Worm (Caenorhabditis elegans) whole organism, L1 larva: Measurements from ENCODE around the gene dmsr-8.

Experiments
- F16B12.6 ChIP-seq: fragments of 150-350 bp; optimal IDR thresholded peaks from 2 replicates; lab custom pipeline; 2014; ENCODE audit warnings: missing biosample characterization, missing genetic modification characterization
- Y116A8C.19 ChIP-seq: sonication (generic microtip); optimal IDR thresholded peaks from 2 replicates; lab custom pipeline; 2016; ENCODE audit warnings: missing compliant biosample characterization, missing genetic modification characterization, borderline replicate concordance
- ama-1 ChIP-seq: fragments of 150-350 bp; optimal IDR thresholded peaks from 2 replicates; lab custom pipeline; 2014
- ceh-63 ChIP-seq: fragments of 200-800 bp; sonication (Bioruptor generic); optimal IDR thresholded peaks from 2 replicates; lab custom pipeline; 2018; ENCODE audit warnings: mild to moderate bottlenecking, missing genetic modification characterization, missing compliant biosample characterization
- ceh-88 ChIP-seq: fragments of 200-800 bp; sonication (Bioruptor generic); IDR thresholded peaks from 2 replicates; pipeline ENCODE4 v1.3.6; 2022; ENCODE audit warnings: missing genetic modification characterization, missing compliant biosample characterization
- ces-1 ChIP-seq: fragments of 150-350 bp; optimal IDR thresholded peaks from 2 replicates; lab custom pipeline; 2014; ENCODE audit warnings: missing biosample characterization, missing genetic modification reagents, missing genetic modification characterization
- dpl-1 ChIP-seq, 3 experiments: fragments of 150-350 bp in 2 of 3; sonication (generic microtip) in 1 of 3; optimal IDR thresholded peaks; 2 replicates each; lab custom pipeline; 2014 to 2017; ENCODE audit warnings: missing biosample characterization in 3 of 3, missing genetic modification characterization in 3 of 3, missing genetic modification reagents in 3 of 3
- dsc-1 ChIP-seq: sonication (generic microtip); optimal IDR thresholded peaks from 2 replicates; lab custom pipeline; 2016; ENCODE audit warnings: mild to moderate bottlenecking, missing genetic modification characterization, missing compliant biosample characterization
- efl-1 ChIP-seq, 4 experiments: fragments of 150-350 bp; optimal IDR thresholded peaks in 3 of 4; peaks in 1 of 4; 1 replicate in 1 of 4; 2 replicates in 3 of 4; lab custom pipeline; 2014; ENCODE audit warnings: missing biosample characterization in 2 of 4, missing genetic modification characterization in 2 of 4, missing genetic modification reagents in 2 of 4
- egl-13 ChIP-seq: sonication (generic microtip); optimal IDR thresholded peaks from 2 replicates; lab custom pipeline; 2016; ENCODE audit warnings: missing genotype, missing genetic modification reagents, missing genetic modification characterization, missing compliant biosample characterization
- egl-27 ChIP-seq, 2 experiments: fragments of 150-350 bp in 1 of 2; sonication (generic microtip); optimal IDR thresholded peaks; 3 replicates each; lab custom pipeline; 2017 to 2018; ENCODE audit warnings: missing biosample characterization in 2 of 2, missing genetic modification characterization in 2 of 2, missing genetic modification reagents in 2 of 2
- elt-2 ChIP-seq: sonication (generic microtip); optimal IDR thresholded peaks from 2 replicates; lab custom pipeline; 2016; ENCODE audit warnings: missing genetic modification characterization, mild to moderate bottlenecking, inconsistent platforms, missing compliant biosample characterization, missing genetic modification reagents
- elt-3 ChIP-seq, 6 experiments: fragments of 150-350 bp in 1 of 6; sonication (generic microtip); optimal IDR thresholded peaks; 2 replicates each; lab custom pipeline; 2017 to 2018; ENCODE audit warnings: missing biosample characterization in 6 of 6, missing genetic modification characterization in 6 of 6, inconsistent platforms in 1 of 6
- fkh-10 ChIP-seq: sonication (generic microtip); optimal IDR thresholded peaks from 2 replicates; lab custom pipeline; 2017; ENCODE audit warnings: missing biosample characterization, missing genetic modification reagents, missing genetic modification characterization
- fkh-4 ChIP-seq: sonication (generic microtip); optimal IDR thresholded peaks from 2 replicates; lab custom pipeline; 2016; ENCODE audit warnings: missing compliant biosample characterization, missing genetic modification characterization, borderline replicate concordance
- fkh-8 ChIP-seq: sonication (generic microtip); optimal IDR thresholded peaks from 2 replicates; lab custom pipeline; 2016; ENCODE audit warnings: mild to moderate bottlenecking, missing genetic modification characterization, missing compliant biosample characterization
- hlh-17 ChIP-seq: fragments of 200-800 bp; sonication (Bioruptor generic); optimal IDR thresholded peaks from 2 replicates; lab custom pipeline; 2018; ENCODE audit warnings: missing genetic modification characterization, mild to moderate bottlenecking, missing compliant biosample characterization, moderate library complexity, borderline replicate concordance
- hpl-2 ChIP-seq: fragments of 150-350 bp; optimal IDR thresholded peaks from 2 replicates; lab custom pipeline; 2014; ENCODE audit warnings: missing biosample characterization, missing genetic modification reagents, missing genetic modification characterization
- isw-1 ChIP-seq: fragments of 200-800 bp; sonication (Bioruptor generic); IDR thresholded peaks from 2 replicates; pipeline ENCODE4 v1.3.6; 2022; ENCODE audit warnings: missing genetic modification characterization, missing compliant biosample characterization
- lin-14 ChIP-seq: fragments of 200-800 bp; sonication (Bioruptor generic); optimal IDR thresholded peaks from 2 replicates; lab custom pipeline; 2018; ENCODE audit warnings: mild to moderate bottlenecking, missing genetic modification characterization, moderate library complexity, missing compliant biosample characterization
- lin-15B ChIP-seq: fragments of 150-350 bp; sonication (generic microtip); optimal IDR thresholded peaks from 3 replicates; lab custom pipeline; 2014; ENCODE audit warnings: missing biosample characterization, missing genetic modification characterization
- lin-35 ChIP-seq, 2 experiments: fragments of 150-350 bp; optimal IDR thresholded peaks; 2 replicates each; lab custom pipeline; 2014; ENCODE audit warnings: missing biosample characterization in 2 of 2, missing genetic modification characterization in 2 of 2, missing genetic modification reagents in 2 of 2
- lin-39 ChIP-seq: fragments of 150-350 bp; optimal IDR thresholded peaks from 2 replicates; lab custom pipeline; 2014; ENCODE audit warnings: missing biosample characterization, missing genetic modification reagents, missing genetic modification characterization
- lsy-2 ChIP-seq, 2 experiments: fragments of 150-350 bp; optimal IDR thresholded peaks; 2 replicates each; lab custom pipeline; 2014; ENCODE audit warnings: missing biosample characterization in 2 of 2, missing genetic modification characterization in 2 of 2
- mdl-1 ChIP-seq, 2 experiments: fragments of 150-350 bp; optimal IDR thresholded peaks; 2 replicates each; lab custom pipeline; 2014 to 2017; ENCODE audit warnings: missing biosample characterization in 2 of 2, missing genetic modification characterization in 2 of 2, inconsistent platforms in 1 of 2
- mef-2 ChIP-seq: fragments of 150-350 bp; optimal IDR thresholded peaks from 2 replicates; lab custom pipeline; 2014; ENCODE audit warnings: missing biosample characterization, missing genetic modification characterization
- nhr-19 ChIP-seq: fragments of 200-800 bp; sonication (Bioruptor generic); conservative IDR thresholded peaks from 2 replicates; pipeline ENCODE4 v1.3.6; 2022; ENCODE audit warnings: missing genetic modification characterization, missing compliant biosample characterization
- nhr-28 ChIP-seq: fragments of 150-350 bp; optimal IDR thresholded peaks from 2 replicates; lab custom pipeline; 2014; ENCODE audit warnings: missing biosample characterization, missing genetic modification characterization
- nhr-71 ChIP-seq: sonication (generic microtip); optimal IDR thresholded peaks from 2 replicates; lab custom pipeline; 2016; ENCODE audit warnings: mild to moderate bottlenecking, missing genetic modification characterization, moderate library complexity, missing compliant biosample characterization
- nhr-77 ChIP-seq: fragments of 150-350 bp; optimal IDR thresholded peaks from 2 replicates; lab custom pipeline; 2014; ENCODE audit warnings: missing biosample characterization, missing genetic modification characterization
- nhr-84 ChIP-seq: sonication (generic microtip); optimal IDR thresholded peaks from 2 replicates; lab custom pipeline; 2017; ENCODE audit warnings: missing biosample characterization, missing genetic modification characterization
- pax-3 ChIP-seq: fragments of 200-800 bp; sonication (Bioruptor generic); optimal IDR thresholded peaks from 2 replicates; lab custom pipeline; 2018; ENCODE audit warnings: mild to moderate bottlenecking, missing genetic modification characterization, moderate library complexity, missing compliant biosample characterization
- pqm-1 ChIP-seq: sonication (generic microtip); optimal IDR thresholded peaks from 3 replicates; lab custom pipeline; 2017; ENCODE audit warnings: missing biosample characterization, missing genetic modification characterization
- snpc-4 ChIP-seq: fragments of 150-350 bp; optimal IDR thresholded peaks from 2 replicates; lab custom pipeline; 2014; ENCODE audit warnings: missing biosample characterization, missing genetic modification characterization
- snu-23 ChIP-seq: sonication (generic microtip); optimal IDR thresholded peaks from 2 replicates; lab custom pipeline; 2016; ENCODE audit warnings: missing genetic modification characterization, missing compliant biosample characterization
- tbx-2 ChIP-seq: sonication (generic microtip); optimal IDR thresholded peaks from 2 replicates; lab custom pipeline; 2016; ENCODE audit warnings: missing genetic modification characterization, missing compliant biosample characterization
- unc-62 ChIP-seq: fragments of 150-350 bp; optimal IDR thresholded peaks from 2 replicates; lab custom pipeline; 2014; ENCODE audit warnings: missing biosample characterization, missing genetic modification reagents, missing genetic modification characterization
- unc-98 ChIP-seq: fragments of 200-800 bp; sonication (Bioruptor generic); IDR thresholded peaks from 2 replicates; pipeline ENCODE4 v1.3.6; 2022; ENCODE audit warnings: missing genetic modification characterization, missing compliant biosample characterization
- vab-15 ChIP-seq: sonication (generic microtip); optimal IDR thresholded peaks from 2 replicates; lab custom pipeline; 2017; ENCODE audit warnings: missing genotype, mild to moderate bottlenecking, missing genetic modification characterization, missing compliant biosample characterization
- xbp-1 ChIP-seq: sonication (generic microtip); optimal IDR thresholded peaks from 2 replicates; lab custom pipeline; 2016; ENCODE audit warnings: missing genetic modification characterization, missing compliant biosample characterization

dmsr-8 gene

ce11 chrV:10496733-10497132 is 17.4 kb downstream of the dmsr-8 start, which contains the start of gene C35A5.4:
Gene C35A5.4, plus strand, starts transcription at chrV:10497033.
- TF ChIP-seq hlh-17 (no peak), Y116A8C.19 (tag; lab: Kevin White, UChicago) (no peak), hpl-2 (GFP tag; lab: Kevin White, UChicago) (no peak), ama-1 (lab: Kevin White, UChicago) (no peak), nhr-84 (no peak), lin-39 (no peak), nhr-77 (tag; lab: Kevin White, UChicago) (no peak), lin-15B (tag; lab: Kevin White, UChicago) (no peak), efl-1 (optimal IDR thresholded peaks at IDR 0.05; lab: Kevin White, UChicago) (no peak), efl-1 (GFP tag; optimal IDR thresholded peaks at IDR 0.05 in 1 of 2; lab: Kevin White, UChicago) (no peak), vab-15 (tag; lab: Kevin White, UChicago) (no peak)

DNA sequence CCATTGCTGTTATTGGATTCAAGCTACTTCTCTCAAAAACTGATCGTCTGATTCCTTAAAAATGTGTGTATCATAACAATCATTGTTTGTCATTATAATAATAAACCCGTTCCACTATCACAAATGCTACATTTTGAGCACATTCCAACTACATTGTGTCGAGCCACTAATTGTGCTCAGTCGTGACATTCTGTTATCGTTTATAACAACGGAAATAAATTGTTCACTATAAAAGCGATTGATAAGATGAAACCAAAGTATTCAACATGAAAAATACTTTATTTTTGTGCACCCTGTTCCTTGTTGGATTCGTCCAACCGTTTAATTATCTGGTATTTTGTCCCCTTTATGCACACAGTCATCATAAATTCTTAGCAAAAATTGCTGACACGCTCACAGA is 21.0 kb downstream of the dmsr-8 start, which contains the start of gene ugt-33:
ugt-33 (plus strand) TSS at position 260 of the 400 bp plus-strand sequence.
- TF ChIP-seq mef-2 (tag; lab: Kevin White, UChicago): no peak
- peak in 1 of 2 experiments; percentile 24 for TF ChIP-seq lin-35 (GFP tag; optimal IDR thresholded peaks at IDR 0.05; lab: Kevin White, UChicago)
- peak; percentile 57 for TF ChIP-seq elt-2 (tag; lab: Kevin White, UChicago)
- TF ChIP-seq, all 84 proteins: peak for 2

ce11 chrV:10491443-10491842 is 22.7 kb downstream of the dmsr-8 start, which contains the start of gene aqp-5:
Gene aqp-5, plus strand, starts transcription at chrV:10491743.
- TF ChIP-seq Y116A8C.19 (tag; lab: Kevin White, UChicago): no peak
- no peak for TF ChIP-seq ceh-63 (GFP tag; lab: Kevin White, UChicago)
- TF ChIP-seq fkh-8 (tag; lab: Kevin White, UChicago): no peak
- TF ChIP-seq unc-62 (GFP tag; lab: Kevin White, UChicago): no peak
- TF ChIP-seq nhr-71 (tag; lab: Kevin White, UChicago): no peak
- no peak for TF ChIP-seq nhr-19
- TF ChIP-seq fkh-4 (tag; lab: Kevin White, UChicago): no peak
- no peak for TF ChIP-seq elt-3 (tag; optimal IDR thresholded peaks at IDR 0.05; lab: Kevin White, UChicago)
- no peak for TF ChIP-seq ces-1
- TF ChIP-seq unc-98 (GFP tag; lab: Robert Waterston, UW): no peak
- TF ChIP-seq dsc-1 (tag; lab: Kevin White, UChicago): no peak
- no peak for TF ChIP-seq elt-2 (tag; lab: Kevin White, UChicago)
- TF ChIP-seq nhr-28 (tag; lab: Kevin White, UChicago): no peak
- TF ChIP-seq dpl-1 (GFP tag; optimal IDR thresholded peaks at IDR 0.05; lab: Kevin White, UChicago): no peak
- TF ChIP-seq mdl-1 (tag; optimal IDR thresholded peaks at IDR 0.05; lab: Kevin White, UChicago): no peak
- TF ChIP-seq nhr-77 (tag; lab: Kevin White, UChicago): no peak
- no peak for TF ChIP-seq snpc-4 (tag; lab: Kevin White, UChicago)
- no peak for TF ChIP-seq pqm-1 (tag; lab: Kevin White, UChicago)

DNA sequence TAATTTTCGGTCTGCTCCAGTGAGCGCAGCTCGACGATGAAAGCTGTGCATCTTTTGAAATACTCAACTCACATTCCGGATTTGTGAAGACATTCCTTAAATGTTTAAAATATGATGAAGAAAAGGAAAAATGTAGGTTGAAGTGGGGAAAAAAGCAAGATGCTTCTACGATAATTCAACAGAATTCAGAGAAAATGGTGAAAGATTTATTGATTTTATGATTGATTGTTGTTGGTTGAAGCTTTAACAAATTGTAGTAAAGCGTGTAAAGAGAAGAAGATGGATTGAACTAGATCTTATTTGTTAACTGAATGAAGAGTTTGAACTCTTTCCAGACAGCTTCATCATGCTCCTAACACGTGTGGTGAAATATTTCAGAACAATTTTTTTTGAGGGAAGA is 24.2 kb downstream of the dmsr-8 start, which contains the start of gene ncx-5:
ncx-5 (minus strand) TSS at position 101 of the 400 bp plus-strand sequence.
- TF ChIP-seq lsy-2 (tag; optimal IDR thresholded peaks at IDR 0.05; lab: Kevin White, UChicago) (no peak), elt-2 (tag; lab: Kevin White, UChicago) (no peak), ceh-88 (no peak), hlh-17 (no peak), snu-23 (GFP tag; lab: Kevin White, UChicago) (no peak), pqm-1 (tag; lab: Kevin White, UChicago) (no peak), mef-2 (tag; lab: Kevin White, UChicago) (no peak), isw-1 (no peak), F16B12.6 (tag; lab: Kevin White, UChicago) (no peak), nhr-84 (no peak), snpc-4 (tag; lab: Kevin White, UChicago) (no peak), lin-39 (no peak), egl-13 (tag; lab: Kevin White, UChicago) (no peak), fkh-10 (GFP tag; lab: Kevin White, UChicago) (no peak), tbx-2 (tag; lab: Kevin White, UChicago) (no peak), pax-3 (tag; lab: Kevin White, UChicago) (no peak), lin-14 (GFP tag; lab: Kevin White, UChicago) (no peak), xbp-1 (tag; lab: Kevin White, UChicago) (no peak), egl-27 (tag; optimal IDR thresholded peaks at IDR 0.05; lab: Kevin White, UChicago) (no peak), ama-1 (lab: Kevin White, UChicago) (no peak)
- TF ChIP-seq, all 84 proteins: peak for 0
